Fruit fly (Drosophila melanogaster): ENCODE results near the gene Tlk.

DNA sequence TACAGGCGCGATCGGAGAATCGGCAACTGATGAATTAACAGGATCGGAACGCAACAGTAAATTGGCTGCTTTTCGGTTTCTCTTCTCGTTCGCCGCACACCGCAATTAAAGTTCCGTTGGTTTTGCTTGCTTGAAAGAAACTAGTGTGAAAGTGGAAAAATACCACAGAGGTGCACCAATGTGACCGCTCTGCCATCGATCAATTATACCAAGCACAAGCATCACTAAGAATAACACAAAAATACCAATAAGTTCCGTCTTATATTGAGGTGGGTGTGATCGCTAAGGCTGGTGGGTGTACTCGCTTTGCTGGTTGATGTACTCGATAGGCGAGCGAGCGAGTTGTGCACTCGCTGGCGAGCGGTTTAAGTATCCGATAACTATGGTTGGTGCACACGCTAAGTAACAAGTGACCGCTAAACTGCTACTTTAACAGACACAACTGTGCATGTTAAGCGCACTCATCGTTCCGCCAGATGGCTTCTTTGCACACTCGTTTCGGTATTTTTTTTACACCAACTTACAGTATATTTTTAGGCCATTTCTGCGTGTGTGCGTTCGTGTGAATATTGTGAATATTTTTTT is at the start of gene Tlk, which contains the start of gene Rala:
- no peak for TF ChIP-seq CG12768 (GFP tag; optimal IDR thresholded peaks at IDR 0.05)
- TF ChIP-seq toe (GFP tag; optimal IDR thresholded peaks at IDR 0.05) = no peak
- TF ChIP-seq CG5204 (GFP tag; optimal IDR thresholded peaks at IDR 0.05) = no peak
- no peak for TF ChIP-seq cnc (optimal IDR thresholded peaks at IDR 0.05)
- TF ChIP-seq CG11617 (GFP tag; optimal IDR thresholded peaks at IDR 0.05) = no peak
- TF ChIP-seq CG14711 (tag; optimal IDR thresholded peaks at IDR 0.05) = peak; percentile 6
- no peak for TF ChIP-seq CG1620 (GFP tag; optimal IDR thresholded peaks at IDR 0.05)
- peak; percentile 29 for TF ChIP-seq Mnt (GFP tag; optimal IDR thresholded peaks at IDR 0.05)
- peak; percentile 65 for TF ChIP-seq bab1 (GFP tag; optimal IDR thresholded peaks at IDR 0.05)
- no peak for TF ChIP-seq CG33017 (tag; optimal IDR thresholded peaks at IDR 0.05)
